Fruit fly (Drosophila melanogaster) whole organism, embryonic: ENCODE data around the gene CG9300.

Experiments used
- Abd-B ChIP-seq: fragments of 200-800 bp; sonication (Bioruptor generic); optimal IDR thresholded peaks from 2 replicates; lab custom pipeline; 2018; ENCODE audit warnings: missing biosample characterization, mild to moderate bottlenecking, missing genetic modification characterization, moderate library complexity
- Ada2b ChIP-seq: fragments of 200-800 bp; sonication (Bioruptor generic); IDR thresholded peaks from 2 replicates; pipeline ENCODE4 v1.3.6; 2022; ENCODE audit warnings: missing biosample characterization, missing genetic modification characterization
- Adf1 ChIP-seq: fragments of 200-800 bp; sonication (Bioruptor generic); IDR thresholded peaks from 2 replicates; pipeline ENCODE4 v1.3.6; 2022; ENCODE audit warnings: missing biosample characterization, missing genetic modification characterization
- Asciz ChIP-seq: fragments of 200-800 bp; sonication (Bioruptor generic); optimal IDR thresholded peaks from 2 replicates; lab custom pipeline; 2017; ENCODE audit warnings: missing biosample characterization, mild to moderate bottlenecking, missing genetic modification characterization, missing genetic modification reagents
- CG10209 ChIP-seq: fragments of 200-800 bp; sonication (Bioruptor generic); optimal IDR thresholded peaks from 3 replicates; lab custom pipeline; 2017; ENCODE audit warnings: missing biosample characterization, mild to moderate bottlenecking, missing genetic modification characterization, missing genetic modification reagents
- CG11696 ChIP-seq: fragments of 200-800 bp; sonication (Bioruptor generic); IDR thresholded peaks from 2 replicates; pipeline ENCODE4 v1.3.6; 2022; ENCODE audit warnings: missing biosample characterization, missing genetic modification characterization
- CG12744 ChIP-seq: fragments of 200-800 bp; sonication (Bioruptor generic); optimal IDR thresholded peaks from 2 replicates; lab custom pipeline; 2016; ENCODE audit warnings: missing biosample characterization, missing genetic modification characterization
- CG12769 ChIP-seq: fragments of 200-800 bp; sonication (Bioruptor generic); optimal IDR thresholded peaks from 2 replicates; lab custom pipeline; 2019; ENCODE audit warnings: missing biosample characterization, mild to moderate bottlenecking, missing genetic modification characterization, moderate library complexity
- CG13287 ChIP-seq: fragments of 200-800 bp; sonication (Bioruptor generic); IDR thresholded peaks from 2 replicates; pipeline ENCODE4 v1.3.6; 2022; ENCODE audit warnings: missing biosample characterization, missing genetic modification characterization; ENCODE audit not compliant: partially characterized antibody
- CG17829 ChIP-seq: fragments of 200-800 bp; optimal IDR thresholded peaks from 2 replicates; lab custom pipeline; 2019; ENCODE audit warnings: missing biosample characterization, mild to moderate bottlenecking, missing genetic modification characterization, moderate library complexity
- CG2889 ChIP-seq: fragments of 200-800 bp; sonication (Bioruptor generic); IDR thresholded peaks from 3 replicates; pipeline ENCODE4 v1.3.6; 2022; ENCODE audit warnings: missing biosample characterization, missing genetic modification characterization
- CG3281 ChIP-seq: fragments of 200-800 bp; sonication (Bioruptor generic); optimal IDR thresholded peaks from 3 replicates; lab custom pipeline; 2017; ENCODE audit warnings: missing biosample characterization, mild to moderate bottlenecking, missing genetic modification characterization
- CG33213 ChIP-seq: fragments of 200-800 bp; sonication (Bioruptor generic); optimal IDR thresholded peaks from 3 replicates; lab custom pipeline; 2016; ENCODE audit warnings: missing biosample characterization, missing genetic modification characterization
- CG4854 ChIP-seq: fragments of 200-800 bp; sonication (Bioruptor generic); optimal IDR thresholded peaks from 2 replicates; lab custom pipeline; 2016; ENCODE audit warnings: missing biosample characterization, missing genetic modification characterization, inconsistent platforms
- CG5245 ChIP-seq: fragments of 200-800 bp; sonication (Bioruptor generic); optimal IDR thresholded peaks from 3 replicates; lab custom pipeline; 2016; ENCODE audit warnings: missing biosample characterization, missing genetic modification characterization
- CG6791 ChIP-seq: fragments of 200-800 bp; sonication (Bioruptor generic); IDR thresholded peaks from 3 replicates; pipeline ENCODE4 v1.3.6; 2022; ENCODE audit warnings: missing biosample characterization, missing genetic modification characterization; ENCODE audit not compliant: partially characterized antibody
- CG7357 ChIP-seq: fragments of 200-800 bp; sonication (Bioruptor generic); IDR thresholded peaks from 3 replicates; pipeline ENCODE4 v1.3.6; 2022; ENCODE audit warnings: missing biosample characterization, missing genetic modification characterization
- CG8290 ChIP-seq, 3 experiments: fragments of 200-800 bp; sonication (Bioruptor generic); optimal IDR thresholded peaks; 2 replicates each; lab custom pipeline; 2016 to 2019; ENCODE audit warnings: missing biosample characterization in 3 of 3, missing genetic modification characterization in 3 of 3, mild to moderate bottlenecking in 2 of 3, moderate library complexity in 1 of 3
- CG9797 ChIP-seq: fragments of 200-800 bp; sonication (Bioruptor generic); optimal IDR thresholded peaks from 3 replicates; lab custom pipeline; 2018; ENCODE audit warnings: missing biosample characterization, mild to moderate bottlenecking, missing genetic modification characterization
- Dfd ChIP-seq, 2 experiments: fragments of >200 bp; optimal IDR thresholded peaks; 2 replicates each; lab custom pipeline; 2017; ENCODE audit warnings: missing biosample characterization in 2 of 2, missing genetic modification characterization in 2 of 2
- Dp ChIP-seq: fragments of 200-800 bp; sonication (Bioruptor generic); optimal IDR thresholded peaks from 2 replicates; lab custom pipeline; 2018; ENCODE audit warnings: missing biosample characterization, mild to moderate bottlenecking, missing genetic modification characterization, moderate library complexity
- Fer1 ChIP-seq: fragments of 200-800 bp; sonication (Bioruptor generic); optimal IDR thresholded peaks from 2 replicates; lab custom pipeline; 2017; ENCODE audit warnings: missing biosample characterization, mild to moderate bottlenecking, missing genetic modification characterization
- Fer2 ChIP-seq: fragments of 200-800 bp; sonication (Bioruptor generic); optimal IDR thresholded peaks from 2 replicates; lab custom pipeline; 2018; ENCODE audit warnings: missing biosample characterization, mild to moderate bottlenecking, missing genetic modification characterization, moderate library complexity
- H15 ChIP-seq: fragments of 200-800 bp; sonication (Bioruptor generic); IDR thresholded peaks from 3 replicates; pipeline ENCODE4 v1.3.6; 2022; ENCODE audit warnings: missing biosample characterization, missing genetic modification characterization
- Hey ChIP-seq: fragments of 200-800 bp; sonication (Bioruptor generic); optimal IDR thresholded peaks from 3 replicates; lab custom pipeline; 2018; ENCODE audit warnings: missing biosample characterization, mild to moderate bottlenecking, missing genetic modification characterization
- Lhr ChIP-seq: fragments of 200-800 bp; sonication (Bioruptor generic); optimal IDR thresholded peaks from 3 replicates; lab custom pipeline; 2017; ENCODE audit warnings: mild to moderate bottlenecking, missing biosample characterization, missing genetic modification reagents, missing genetic modification characterization
- Mrtf ChIP-seq: fragments of 200-800 bp; sonication (Bioruptor generic); IDR thresholded peaks from 3 replicates; pipeline ENCODE4 v1.3.6; 2022; ENCODE audit warnings: missing biosample characterization, missing genetic modification characterization
- Sry-β ChIP-seq: fragments of 200-800 bp; sonication (Bioruptor generic); optimal IDR thresholded peaks from 2 replicates; lab custom pipeline; 2018; ENCODE audit warnings: missing biosample characterization, mild to moderate bottlenecking, missing genetic modification characterization, moderate library complexity
- az2 ChIP-seq: fragments of 200-800 bp; sonication (Bioruptor generic); optimal IDR thresholded peaks from 3 replicates; lab custom pipeline; 2016; ENCODE audit warnings: missing biosample characterization, missing genetic modification characterization
- bsh ChIP-seq, 2 experiments: fragments of 200-800 bp; sonication (Bioruptor generic); optimal IDR thresholded peaks; 2 replicates each; lab custom pipeline; 2017 to 2018; ENCODE audit warnings: mild to moderate bottlenecking in 2 of 2, missing biosample characterization in 2 of 2, missing genetic modification characterization in 2 of 2, moderate library complexity in 1 of 2
- caup ChIP-seq: fragments of 200-800 bp; sonication (Bioruptor generic); optimal IDR thresholded peaks from 3 replicates; lab custom pipeline; 2017; ENCODE audit warnings: missing biosample characterization, mild to moderate bottlenecking, missing genetic modification characterization, moderate library complexity; ENCODE audit not compliant: severe bottlenecking
- chif ChIP-seq, 2 experiments: fragments of 200-800 bp; sonication (Bioruptor generic); optimal IDR thresholded peaks; 3 replicates each; lab custom pipeline; 2016; ENCODE audit warnings: missing biosample characterization in 2 of 2, missing genetic modification characterization in 2 of 2
- dpn ChIP-seq, 2 experiments: fragments of 200-800 bp; sonication (Bioruptor generic); optimal IDR thresholded peaks; 3 replicates each; lab custom pipeline; 2016; ENCODE audit warnings: missing biosample characterization in 2 of 2, missing genetic modification characterization in 2 of 2
- en ChIP-seq: fragments of 200-800 bp; sonication (Bioruptor generic); optimal IDR thresholded peaks from 2 replicates; lab custom pipeline; 2016; ENCODE audit warnings: missing biosample characterization, missing genetic modification characterization
- eve ChIP-seq, 2 experiments: fragments of >200 bp; optimal IDR thresholded peaks; 2 replicates each; lab custom pipeline; 2017; ENCODE audit warnings: missing biosample characterization in 2 of 2, missing genetic modification characterization in 2 of 2
- fu2 ChIP-seq: fragments of 200-800 bp; sonication (Bioruptor generic); optimal IDR thresholded peaks from 2 replicates; lab custom pipeline; 2016; ENCODE audit warnings: missing biosample characterization, missing genetic modification characterization
- gsb ChIP-seq: fragments of 200-800 bp; sonication (Bioruptor generic); IDR thresholded peaks from 2 replicates; pipeline ENCODE4 v1.3.6; 2022; ENCODE audit warnings: missing biosample characterization, missing genetic modification characterization
- kni ChIP-seq: fragments of 200-800 bp; sonication (Bioruptor generic); optimal IDR thresholded peaks from 3 replicates; lab custom pipeline; 2017; ENCODE audit warnings: mild to moderate bottlenecking, missing biosample characterization, missing genetic modification reagents, missing genetic modification characterization
- lab ChIP-seq: fragments of 200-800 bp; sonication (Bioruptor generic); optimal IDR thresholded peaks from 3 replicates; lab custom pipeline; 2017; ENCODE audit warnings: missing biosample characterization, missing genetic modification characterization, mild to moderate bottlenecking, moderate library complexity, missing genetic modification reagents
- luna ChIP-seq: fragments of 200-800 bp; sonication (Bioruptor generic); optimal IDR thresholded peaks from 2 replicates; lab custom pipeline; 2016; ENCODE audit warnings: missing biosample characterization, missing genetic modification characterization
- maf-S ChIP-seq: fragments of 200-800 bp; sonication (Bioruptor generic); optimal IDR thresholded peaks from 2 replicates; lab custom pipeline; 2016; ENCODE audit warnings: missing biosample characterization, missing genetic modification characterization
- nerfin-1 ChIP-seq: fragments of 200-800 bp; sonication (Bioruptor generic); optimal IDR thresholded peaks from 3 replicates; lab custom pipeline; 2019; ENCODE audit warnings: missing biosample characterization, mild to moderate bottlenecking, missing genetic modification characterization, moderate library complexity
- pan ChIP-seq, 4 experiments: fragments of >200 bp in 3 of 4; fragments of 200-800 bp in 1 of 4; sonication (Bioruptor generic) in 1 of 4; optimal IDR thresholded peaks in 3 of 4; IDR thresholded peaks in 1 of 4; 2 replicates each; pipeline versions ENCODE4 v1.3.6 to Lab custom; 2017 to 2022; ENCODE audit warnings: missing biosample characterization in 2 of 4, missing genetic modification characterization in 2 of 4, mixed read lengths in 1 of 4
- sima ChIP-seq: fragments of 200-800 bp; sonication (Bioruptor generic); optimal IDR thresholded peaks from 2 replicates; lab custom pipeline; 2016; ENCODE audit warnings: missing biosample characterization, missing genetic modification characterization
- slp2 ChIP-seq: fragments of 200-800 bp; sonication (Bioruptor generic); optimal IDR thresholded peaks from 2 replicates; lab custom pipeline; 2016; ENCODE audit warnings: missing biosample characterization, missing genetic modification characterization
- tup ChIP-seq: fragments of 200-800 bp; sonication (Bioruptor generic); optimal IDR thresholded peaks from 2 replicates; lab custom pipeline; 2016; ENCODE audit warnings: missing biosample characterization, mild to moderate bottlenecking, missing genetic modification characterization, moderate library complexity
- tx ChIP-seq: fragments of 200-800 bp; sonication (Bioruptor generic); optimal IDR thresholded peaks from 2 replicates; lab custom pipeline; 2016; ENCODE audit warnings: missing biosample characterization, missing genetic modification characterization
- yki ChIP-seq: fragments of >200 bp; optimal IDR thresholded peaks from 3 replicates; lab custom pipeline; 2018

Gene CG9300

dm6 chr3L:19552136-19552773 lies at the start of gene CG9300, which contains the start of gene Ltn1 (continued):
- peak; percentile 70 for TF ChIP-seq CG13287 (GFP tag; lab: Robert Waterston, UW)
- TF ChIP-seq CG17829 (tag; lab: Kevin White, UChicago) = peak; percentile 47
- no peak for TF ChIP-seq H15
- TF ChIP-seq Fer2 (tag; lab: Kevin White, UChicago) = no peak
- peak; percentile 39 for TF ChIP-seq Hey (tag; lab: Kevin White, UChicago)
- TF ChIP-seq sima (GFP tag; lab: Kevin White, UChicago) = no peak
- TF ChIP-seq CG33213 (GFP tag; lab: Kevin White, UChicago) = peak; percentile 40
- TF ChIP-seq CG4854 (GFP tag; lab: Kevin White, UChicago) = no peak
- no peak for TF ChIP-seq Ada2b (GFP tag; lab: Robert Waterston, UW)
- peak; percentile 65 for TF ChIP-seq Dp (GFP tag; lab: Kevin White, UChicago)
- TF ChIP-seq tx (GFP tag; lab: Kevin White, UChicago) = peak; percentile 31
- TF ChIP-seq Adf1 (GFP tag; lab: Robert Waterston, UW) = no peak
- TF ChIP-seq gsb (GFP tag; lab: Robert Waterston, UW) = no peak
- no peak for TF ChIP-seq Dfd (GFP tag; optimal IDR thresholded peaks at IDR 0.05; lab: Kevin White, UChicago)
- TF ChIP-seq CG12744 = no peak
- TF ChIP-seq chif (GFP tag; optimal IDR thresholded peaks at IDR 0.05; lab: Kevin White, UChicago) = no peak
- no peak for TF ChIP-seq nerfin-1 (tag; lab: Kevin White, UChicago)
- no peak for TF ChIP-seq slp2 (GFP tag; lab: Kevin White, UChicago)
- TF ChIP-seq CG7357 (GFP tag; lab: Robert Waterston, UW) = no peak
- no peak for TF ChIP-seq CG2889 (GFP tag; lab: Robert Waterston, UW)
- no peak for TF ChIP-seq fu2 (GFP tag; lab: Kevin White, UChicago)
- TF ChIP-seq Abd-B = no peak
- TF ChIP-seq Lhr = peak; percentile 66
- TF ChIP-seq maf-S = no peak
- TF ChIP-seq CG11696 (GFP tag; lab: Robert Waterston, UW) = no peak
- no peak for TF ChIP-seq en
- no peak for TF ChIP-seq CG5245
- no peak for TF ChIP-seq pan (optimal IDR thresholded peaks at IDR 0.05; lab: Kevin White, UChicago)
- TF ChIP-seq pan (GFP tag; optimal IDR thresholded peaks at IDR 0.05 in 1 of 2, IDR thresholded peaks at IDR 0.05 in 1 of 2) = no peak
- peak; percentile 30 to 35 for TF ChIP-seq dpn (GFP tag; optimal IDR thresholded peaks at IDR 0.05; lab: Kevin White, UChicago)
- no peak for TF ChIP-seq eve (GFP tag; optimal IDR thresholded peaks at IDR 0.05; lab: Kevin White, UChicago)
- TF ChIP-seq az2 (GFP tag; lab: Kevin White, UChicago) = no peak
- no peak for TF ChIP-seq luna (GFP tag; lab: Kevin White, UChicago)
- TF ChIP-seq kni (GFP tag; lab: Kevin White, UChicago) = no peak

- TF ChIP-seq yki (lab: Kevin White, UChicago) (no peak), CG12769 (no peak), CG6791 (GFP tag; lab: Robert Waterston, UW) (no peak), bsh (GFP tag; optimal IDR thresholded peaks at IDR 0.05; lab: Kevin White, UChicago) (no peak)
Measured at dm6 chr3L:19503770-19504169, 48.5 kb upstream of the CG9300 start, which contains the start of gene CG9452. CG9452 (minus strand) TSS chr3L:19503870.

- TF ChIP-seq CG9797 (GFP tag; lab: Kevin White, UChicago) (no peak), Sry-β (GFP tag; lab: Kevin White, UChicago) (no peak), CG8290 (GFP tag; optimal IDR thresholded peaks at IDR 0.05; lab: Kevin White, UChicago) (no peak), CG8290 (tag; optimal IDR thresholded peaks at IDR 0.05; lab: Kevin White, UChicago) (peak in 1 of 2 experiments; percentile 29), Fer1 (peak; percentile 29), Mrtf (GFP tag; lab: Robert Waterston, UW) (no peak), lab (peak; percentile 70), Asciz (peak; percentile 14), caup (GFP tag; lab: Kevin White, UChicago) (peak; percentile 12), CG10209 (GFP tag; lab: Kevin White, UChicago) (peak; percentile 23), tup (GFP tag; lab: Kevin White, UChicago) (no peak), CG3281 (GFP tag; lab: Kevin White, UChicago) (peak; percentile 42), Hey (tag; lab: Kevin White, UChicago) (no peak), CG12769 (peak; percentile 0)
Measured at dm6 chr3L:19504719-19505118, 47.5 kb upstream of the CG9300 start.
